Worm (Caenorhabditis elegans) whole organism, L2 larva: ENCODE data around the gene C52E2.5.

Source experiments
- F13H6.1 ChIP-seq: sonication (generic microtip); optimal IDR thresholded peaks from 2 replicates; lab custom pipeline; 2016; ENCODE audit warnings: missing genetic modification characterization, missing compliant biosample characterization
- R02D3.7 ChIP-seq: fragments of 150-350 bp; optimal IDR thresholded peaks from 2 replicates; lab custom pipeline; 2014; ENCODE audit warnings: missing biosample characterization, missing genetic modification characterization
- ama-1 ChIP-seq: fragments of 150-350 bp; optimal IDR thresholded peaks from 2 replicates; lab custom pipeline; 2018; ENCODE audit warnings: inconsistent platforms
- blmp-1 ChIP-seq: sonication (generic microtip); optimal IDR thresholded peaks from 2 replicates; lab custom pipeline; 2017; ENCODE audit warnings: missing genetic modification characterization, mild to moderate bottlenecking, missing compliant biosample characterization, antibody characterized with exemption, moderate library complexity; ENCODE audit not compliant: insufficient read depth
- ceh-82 ChIP-seq: fragments of 150-350 bp; optimal IDR thresholded peaks from 2 replicates; lab custom pipeline; 2014; ENCODE audit warnings: missing biosample characterization, missing genetic modification characterization
- crh-2 ChIP-seq: sonication (generic microtip); optimal IDR thresholded peaks from 2 replicates; lab custom pipeline; 2017; ENCODE audit warnings: missing biosample characterization, missing genetic modification characterization
- dmd-4 ChIP-seq: sonication (generic microtip); optimal IDR thresholded peaks from 2 replicates; lab custom pipeline; 2017; ENCODE audit warnings: missing biosample characterization, missing genetic modification characterization
- egl-27 ChIP-seq: sonication (generic microtip); optimal IDR thresholded peaks from 3 replicates; lab custom pipeline; 2017; ENCODE audit warnings: missing biosample characterization, missing genetic modification reagents, missing genetic modification characterization
- elt-1 ChIP-seq: fragments of 150-350 bp; optimal IDR thresholded peaks from 2 replicates; lab custom pipeline; 2014; ENCODE audit warnings: missing biosample characterization, missing genetic modification characterization
- fos-1 ChIP-seq: fragments of 150-350 bp; optimal IDR thresholded peaks from 2 replicates; lab custom pipeline; 2014; ENCODE audit warnings: missing biosample characterization, missing genetic modification characterization
- lin-11 ChIP-seq: fragments of 150-350 bp; sonication (generic microtip); optimal IDR thresholded peaks from 2 replicates; lab custom pipeline; 2014; ENCODE audit warnings: missing biosample characterization, missing genetic modification characterization, inconsistent platforms, mixed read lengths
- lin-13 ChIP-seq: fragments of 150-350 bp; optimal IDR thresholded peaks from 2 replicates; lab custom pipeline; 2014; ENCODE audit warnings: missing biosample characterization, missing genetic modification reagents, missing genetic modification characterization
- nhr-10 ChIP-seq: sonication (generic microtip); optimal IDR thresholded peaks from 2 replicates; lab custom pipeline; 2017; ENCODE audit warnings: missing biosample characterization, missing genetic modification characterization
- nhr-11 ChIP-seq: fragments of 150-350 bp; optimal IDR thresholded peaks from 2 replicates; lab custom pipeline; 2014; ENCODE audit warnings: missing biosample characterization, missing genetic modification characterization
- nhr-12 ChIP-seq: fragments of 150-350 bp; optimal IDR thresholded peaks from 2 replicates; lab custom pipeline; 2014; ENCODE audit warnings: missing biosample characterization, missing genetic modification characterization
- nhr-129 ChIP-seq: fragments of 150-350 bp; optimal IDR thresholded peaks from 2 replicates; lab custom pipeline; 2014; ENCODE audit warnings: missing biosample characterization, missing genetic modification characterization
- nhr-21 ChIP-seq: fragments of 150-350 bp; optimal IDR thresholded peaks from 2 replicates; lab custom pipeline; 2014; ENCODE audit warnings: missing biosample characterization, missing genetic modification characterization
- nhr-25 ChIP-seq: fragments of 150-350 bp; sonication (generic microtip); optimal IDR thresholded peaks from 3 replicates; lab custom pipeline; 2014; ENCODE audit warnings: missing biosample characterization, missing genetic modification characterization
- nhr-6 ChIP-seq: fragments of 150-350 bp; optimal IDR thresholded peaks from 2 replicates; lab custom pipeline; 2014; ENCODE audit warnings: missing biosample characterization, missing genetic modification characterization
- nhr-77 ChIP-seq: fragments of 150-350 bp; optimal IDR thresholded peaks from 2 replicates; lab custom pipeline; 2014; ENCODE audit warnings: missing biosample characterization, missing genetic modification characterization
- peb-1 ChIP-seq: fragments of 150-350 bp; optimal IDR thresholded peaks from 2 replicates; lab custom pipeline; 2014; ENCODE audit warnings: missing biosample characterization, missing genetic modification characterization
- sem-4 ChIP-seq: fragments of 150-350 bp; optimal IDR thresholded peaks from 2 replicates; lab custom pipeline; 2014; ENCODE audit warnings: missing biosample characterization, missing genetic modification reagents, missing genetic modification characterization
- skn-1 ChIP-seq: sonication (generic microtip); optimal IDR thresholded peaks from 2 replicates; lab custom pipeline; 2017; ENCODE audit warnings: missing biosample characterization, missing genetic modification characterization
- sma-3 ChIP-seq: sonication (generic microtip); optimal IDR thresholded peaks from 2 replicates; lab custom pipeline; 2016; ENCODE audit warnings: missing genetic modification reagents, missing genetic modification characterization, missing compliant biosample characterization
- sma-9 ChIP-seq, 2 experiments: fragments of 150-350 bp in 1 of 2; sonication (generic microtip) in 1 of 2; optimal IDR thresholded peaks; 2 replicates each; lab custom pipeline; 2014 to 2016; ENCODE audit warnings: missing genetic modification characterization in 2 of 2, mild to moderate bottlenecking in 1 of 2, missing biosample characterization in 1 of 2, missing compliant biosample characterization in 1 of 2, missing genetic modification reagents in 1 of 2, moderate library complexity in 1 of 2
- zag-1 ChIP-seq: fragments of 150-350 bp; optimal IDR thresholded peaks from 2 replicates; lab custom pipeline; 2014; ENCODE audit warnings: missing biosample characterization, missing genetic modification characterization
- ztf-1 ChIP-seq: fragments of 200-800 bp; sonication (Bioruptor generic); conservative IDR thresholded peaks from 2 replicates; pipeline ENCODE4 v1.3.6; 2022; ENCODE audit warnings: missing genetic modification characterization, missing compliant biosample characterization
- ztf-11 ChIP-seq: sonication (generic microtip); optimal IDR thresholded peaks from 2 replicates; lab custom pipeline; 2017; ENCODE audit warnings: missing biosample characterization, missing genetic modification characterization

C52E2.5 gene

ce11 chrII:1850840-1851294, 8.1 kb upstream of the C52E2.5 start, which contains the start of gene C52E2.3:
C52E2.3 (plus strand) TSS chrII:1851244.
- TF ChIP-seq peb-1 (tag; lab: Kevin White, UChicago) (no peak), dmd-4 (tag; lab: Kevin White, UChicago) (no peak), R02D3.7 (tag; lab: Kevin White, UChicago) (no peak), crh-2 (no peak), sem-4 (tag; lab: Kevin White, UChicago) (no peak), nhr-6 (tag; lab: Kevin White, UChicago) (no peak), ztf-1 (GFP tag; lab: Robert Waterston, UW) (no peak), lin-11 (tag; lab: Kevin White, UChicago) (no peak), elt-1 (tag; lab: Kevin White, UChicago) (no peak), nhr-21 (tag; lab: Kevin White, UChicago) (no peak), nhr-11 (tag; lab: Kevin White, UChicago) (no peak), zag-1 (tag; lab: Kevin White, UChicago) (no peak)

ce11 chrII:1850299-1850698, 7.6 kb upstream of the C52E2.5 start, which contains the start of gene fbxb-96:
fbxb-96 (minus strand) TSS chrII:1850399.
- TF ChIP-seq nhr-10 (tag; lab: Kevin White, UChicago) (no peak), dmd-4 (tag; lab: Kevin White, UChicago) (no peak), peb-1 (tag; lab: Kevin White, UChicago) (no peak), ztf-1 (GFP tag; lab: Robert Waterston, UW) (no peak), nhr-25 (tag; lab: Kevin White, UChicago) (no peak), nhr-129 (tag; lab: Kevin White, UChicago) (no peak), zag-1 (tag; lab: Kevin White, UChicago) (no peak), skn-1 (no peak), lin-11 (tag; lab: Kevin White, UChicago) (no peak), sma-3 (GFP tag; lab: Kevin White, UChicago) (no peak), F13H6.1 (tag; lab: Kevin White, UChicago) (no peak), nhr-21 (tag; lab: Kevin White, UChicago) (no peak), nhr-6 (tag; lab: Kevin White, UChicago) (no peak), blmp-1 (no peak), ceh-82 (no peak), sma-9 (GFP tag; optimal IDR thresholded peaks at IDR 0.05; lab: Kevin White, UChicago) (no peak), sma-9 (tag; optimal IDR thresholded peaks at IDR 0.05; lab: Kevin White, UChicago) (no peak), egl-27 (tag; lab: Kevin White, UChicago) (no peak), nhr-12 (tag; lab: Kevin White, UChicago) (no peak)

ce11 chrII:1848109-1848508, 5.4 kb upstream of the C52E2.5 start, which contains the start of gene fbxb-97:
fbxb-97 (minus strand) TSS chrII:1848161.
- TF ChIP-seq elt-1 (tag; lab: Kevin White, UChicago) (no peak), nhr-77 (tag; lab: Kevin White, UChicago) (no peak), lin-13 (GFP tag; lab: Kevin White, UChicago) (no peak), ztf-1 (GFP tag; lab: Robert Waterston, UW) (no peak)

- TF ChIP-seq ztf-11 (tag; lab: Kevin White, UChicago) (no peak), ama-1 (lab: Kevin White, UChicago) (no peak), peb-1 (tag; lab: Kevin White, UChicago) (no peak), ceh-82 (no peak)
These were observed 1.8 kb upstream of the C52E2.5 start for ce11 chrII:1844552-1844951.

- TF ChIP-seq egl-27 (tag; lab: Kevin White, UChicago) = no peak
These were observed 6.5 kb downstream of the C52E2.5 start, which contains the start of gene T08E11.1 for ce11 chrII:1836204-1836603. T08E11.1 (plus strand) TSS chrII:1836504.

ce11 chrII:1831883-1832388, 10.8 kb downstream of the C52E2.5 start, which contains the start of gene math-39:
math-39 (plus strand) TSS chrII:1832338.
- no peak for TF ChIP-seq ceh-82
- peak; percentile 73 for TF ChIP-seq fos-1 (tag; lab: Kevin White, UChicago)
